Worm (Caenorhabditis elegans) whole organism, midembryonic: ENCODE measurements around the gene Y56A3A.33.
A peak's percentile ranks its signal among the peaks of the same experiment; 100 is the strongest.

Source experiments
- T22C8.4 ChIP-seq: fragments of 200-800 bp; sonication (Bioruptor generic); IDR thresholded peaks from 2 replicates; pipeline ENCODE4 v1.3.6; 2022; ENCODE audit warnings: missing genetic modification characterization, missing compliant biosample characterization
- cog-1 ChIP-seq: sonication (generic microtip); optimal IDR thresholded peaks from 2 replicates; lab custom pipeline; 2016; ENCODE audit warnings: missing genetic modification characterization, missing compliant biosample characterization
- flt-1 ChIP-seq: fragments of 200-800 bp; sonication (Bioruptor generic); IDR thresholded peaks from 2 replicates; pipeline ENCODE4 v1.3.6; 2022; ENCODE audit warnings: missing genetic modification characterization, missing compliant biosample characterization
- klf-2 ChIP-seq: fragments of 200-800 bp; sonication (Bioruptor generic); conservative IDR thresholded peaks from 2 replicates; pipeline ENCODE4 v1.3.6; 2022; ENCODE audit warnings: missing genetic modification reagents, missing genetic modification characterization, missing compliant biosample characterization
- med-1 ChIP-seq: sonication (generic microtip); optimal IDR thresholded peaks from 2 replicates; lab custom pipeline; 2017; ENCODE audit warnings: missing genetic modification characterization, mild to moderate bottlenecking, missing compliant biosample characterization, antibody characterized with exemption, missing genetic modification reagents; ENCODE audit not compliant: insufficient read depth
- ref-1 ChIP-seq: fragments of 200-800 bp; sonication (Bioruptor generic); conservative IDR thresholded peaks from 2 replicates; pipeline ENCODE4 v1.3.6; 2022; ENCODE audit warnings: missing genetic modification reagents, missing genetic modification characterization, missing compliant biosample characterization
- tab-1 ChIP-seq: fragments of 200-800 bp; sonication (Bioruptor generic); IDR thresholded peaks from 2 replicates; pipeline ENCODE4 v1.3.6; 2022; ENCODE audit warnings: missing genetic modification characterization, missing compliant biosample characterization
- ztf-23 ChIP-seq: fragments of 200-800 bp; sonication (Bioruptor generic); IDR thresholded peaks from 2 replicates; pipeline ENCODE4 v1.3.6; 2022; ENCODE audit warnings: missing genetic modification reagents, missing genetic modification characterization, missing compliant biosample characterization
- ztf-29 ChIP-seq: fragments of 200-800 bp; sonication (Bioruptor generic); IDR thresholded peaks from 2 replicates; pipeline ENCODE4 v1.3.6; 2022; ENCODE audit warnings: missing genetic modification reagents, missing genetic modification characterization, missing compliant biosample characterization

Y56A3A.33 gene

ce11 chrIII:11973996-11974395 lies 28.8 kb downstream of the Y56A3A.33 start, which contains the start of gene ung-1:
Gene ung-1, minus strand, starts transcription at chrIII:11974096.
- no peak for TF ChIP-seq cog-1 (tag; lab: Kevin White, UChicago)
- no peak for TF ChIP-seq ref-1 (GFP tag; lab: Robert Waterston, UW)
- no peak for TF ChIP-seq tab-1 (GFP tag; lab: Robert Waterston, UW)
- no peak for TF ChIP-seq T22C8.4
- no peak for TF ChIP-seq klf-2 (GFP tag; lab: Robert Waterston, UW)
- TF ChIP-seq ztf-29 (GFP tag; lab: Robert Waterston, UW), result no peak
- TF ChIP-seq ztf-23, result no peak
- TF ChIP-seq med-1, result no peak
- no peak for TF ChIP-seq flt-1 (GFP tag; lab: Robert Waterston, UW)

DNA sequence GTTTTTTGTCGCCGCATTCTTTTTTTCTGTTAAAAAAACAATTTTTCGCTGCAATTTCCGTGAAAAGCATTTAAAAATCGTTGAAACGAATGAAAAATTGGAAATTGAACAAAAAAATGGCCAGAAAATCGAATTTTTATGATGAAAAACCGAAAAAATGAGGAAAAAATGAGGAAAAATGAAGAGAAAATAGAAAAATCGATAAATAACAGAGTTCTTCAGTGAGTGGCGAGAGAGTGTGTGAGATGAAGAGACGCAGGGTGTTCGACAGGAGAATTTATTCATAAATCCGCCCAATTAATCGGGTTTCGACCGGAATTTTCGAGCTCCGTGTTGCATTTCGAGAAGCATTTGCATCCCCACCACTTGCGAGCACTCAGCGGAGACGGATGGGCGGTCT lies 31.4 kb downstream of the Y56A3A.33 start, which contains the start of gene Y56A3A.28:
Gene Y56A3A.28 (minus strand): TSS at position 33 of the 400 bp plus-strand sequence.
- TF ChIP-seq T22C8.4 (0 out of 2 replicates have a peak, but pooled peaks have one; percentile 36), flt-1 (GFP tag; lab: Robert Waterston, UW) (no peak)

DNA sequence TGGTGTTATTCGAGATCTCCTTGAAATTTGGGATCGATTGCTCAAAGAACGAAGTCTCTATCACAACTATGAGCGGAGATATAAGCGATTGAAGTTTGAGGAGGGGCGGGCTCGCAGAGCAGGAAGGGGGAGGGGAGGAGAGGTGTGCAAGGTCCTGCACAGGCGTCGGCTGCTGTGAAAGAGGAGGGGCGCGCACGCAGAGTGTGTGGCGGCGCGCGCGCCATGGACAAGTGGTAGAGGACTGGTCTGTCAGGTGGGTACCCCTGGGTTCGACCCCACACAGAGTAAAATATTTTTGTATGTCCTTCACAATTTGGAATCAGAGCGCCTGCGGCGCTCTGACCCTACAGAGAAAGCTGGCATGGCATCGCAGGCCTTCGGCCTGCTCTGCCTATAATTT lies 35.7 kb downstream of the Y56A3A.33 start:
- 0 out of 2 replicates have a peak, but pooled peaks have one; percentile 28 for TF ChIP-seq klf-2 (GFP tag; lab: Robert Waterston, UW)

DNA sequence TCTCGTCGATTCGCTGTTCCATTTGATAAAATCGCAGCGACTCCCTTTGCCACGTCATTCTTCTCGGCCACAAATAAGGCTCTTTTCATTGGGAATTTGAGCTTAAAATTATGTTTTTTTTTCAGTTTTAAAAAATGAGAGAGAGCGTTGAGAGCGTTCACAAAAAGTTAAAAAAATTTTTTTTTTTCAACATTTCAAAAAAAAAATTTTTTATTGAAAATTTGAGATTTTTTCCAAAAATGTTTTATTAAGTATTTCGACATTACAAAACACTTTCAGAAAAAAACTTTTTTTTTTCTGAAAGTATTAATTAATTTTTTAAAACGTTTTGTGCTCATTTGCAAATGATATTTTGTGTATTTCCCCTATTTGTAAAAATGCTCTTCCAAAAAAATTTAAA lies 42.7 kb downstream of the Y56A3A.33 start, which contains the start of gene top-3:
Gene top-3 (minus strand): TSS at position 101 of the 400 bp plus-strand sequence.
- TF ChIP-seq klf-2 (GFP tag; lab: Robert Waterston, UW) (no peak), flt-1 (GFP tag; lab: Robert Waterston, UW) (no peak), ref-1 (GFP tag; lab: Robert Waterston, UW) (no peak), cog-1 (tag; lab: Kevin White, UChicago) (no peak), T22C8.4 (no peak), med-1 (no peak), tab-1 (GFP tag; lab: Robert Waterston, UW) (no peak), ztf-23 (no peak), ztf-29 (GFP tag; lab: Robert Waterston, UW) (no peak)

DNA sequence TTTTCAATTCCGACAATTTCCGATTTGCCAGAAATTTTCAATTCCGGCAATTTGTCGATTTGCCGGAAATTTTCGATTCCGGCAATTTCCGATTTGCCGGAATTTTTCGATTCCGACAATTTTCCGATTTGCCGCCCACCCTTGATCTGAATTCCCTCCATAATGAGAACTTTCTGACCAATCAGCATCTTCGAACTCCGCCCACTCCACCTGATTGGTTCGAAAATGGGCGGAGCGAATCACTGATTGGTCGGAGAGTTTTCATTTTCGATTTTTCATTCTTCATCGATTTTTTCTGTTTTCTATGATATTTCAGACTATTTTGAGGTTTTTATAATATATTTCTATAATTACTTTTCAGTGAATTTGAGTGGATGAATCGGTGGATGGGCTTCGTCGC lies 48.6 kb downstream of the Y56A3A.33 start:
- TF ChIP-seq klf-2 (GFP tag; lab: Robert Waterston, UW), result no peak
- TF ChIP-seq ref-1 (GFP tag; lab: Robert Waterston, UW), result no peak

ce11 chrIII:11951111-11951510 lies 51.6 kb downstream of the Y56A3A.33 start:
- TF ChIP-seq cog-1 (tag; lab: Kevin White, UChicago), result no peak
- TF ChIP-seq tab-1 (GFP tag; lab: Robert Waterston, UW), result no peak
- no peak for TF ChIP-seq klf-2 (GFP tag; lab: Robert Waterston, UW)
- TF ChIP-seq ztf-23, result no peak
- TF ChIP-seq flt-1 (GFP tag; lab: Robert Waterston, UW), result no peak
- TF ChIP-seq ref-1 (GFP tag; lab: Robert Waterston, UW), result no peak
- TF ChIP-seq T22C8.4, result peak; percentile 36; the same call in 1 of the 2 replicates
- no peak for TF ChIP-seq ztf-29 (GFP tag; lab: Robert Waterston, UW)
